Fruit fly (Drosophila melanogaster): ENCODE measurements around the gene Svil.

Svil gene

DNA sequence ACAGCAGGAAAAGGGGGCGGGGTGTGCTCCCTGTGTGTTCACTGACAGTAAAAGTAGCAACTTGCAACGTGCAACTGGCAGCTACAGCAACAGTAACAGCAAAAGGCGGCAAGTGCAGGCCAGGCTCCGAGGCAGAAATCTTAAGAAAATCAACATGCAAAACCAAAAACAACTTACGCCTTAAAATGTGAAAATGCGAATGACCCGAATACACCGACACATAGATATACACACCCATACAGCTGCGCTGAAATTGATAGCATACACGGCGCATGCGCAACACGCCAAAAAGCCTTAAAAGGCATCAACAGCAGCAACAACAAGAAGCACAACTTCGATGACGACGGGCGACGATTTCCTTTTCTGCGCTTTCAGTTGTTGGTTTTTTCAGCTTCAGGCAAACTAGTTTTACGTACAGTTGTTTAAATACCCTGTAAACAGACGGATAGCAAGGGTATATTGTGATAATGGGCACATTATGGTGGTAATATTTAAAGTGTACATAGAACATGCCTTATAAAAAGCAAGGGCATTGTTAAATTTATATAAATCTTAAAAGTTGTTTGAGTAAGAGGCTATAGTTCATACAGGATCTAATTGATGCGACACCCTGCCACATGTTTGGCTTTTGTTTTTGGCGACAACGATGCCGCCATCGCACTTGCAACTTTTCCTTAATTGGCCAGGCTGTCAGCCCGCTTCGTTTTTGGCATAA, 95.0 kb downstream of the Svil start (continued):
- TF ChIP-seq cyc (GFP tag; optimal IDR thresholded peaks at IDR 0.05) (peak; percentile 81), Eip78C (GFP tag) (peak; percentile 99), Hr38 (GFP tag; optimal IDR thresholded peaks at IDR 0.05) (peak; percentile 19), spab (GFP tag; optimal IDR thresholded peaks at IDR 0.05) (peak; percentile 76), Sox14 (GFP tag; optimal IDR thresholded peaks at IDR 0.05) (peak; percentile 85), vri (GFP tag; optimal IDR thresholded peaks at IDR 0.05) (peak; percentile 50), lz (GFP tag; optimal IDR thresholded peaks at IDR 0.05) (peak; percentile 80), Gug (GFP tag; IDR thresholded peaks at IDR 0.05) (peak; percentile 75), eg (GFP tag; IDR thresholded peaks at IDR 0.05) (peak; percentile 97), CG3919 (GFP tag; optimal IDR thresholded peaks at IDR 0.05) (peak; percentile 95), CG6854 (GFP tag; optimal IDR thresholded peaks at IDR 0.05) (peak; percentile 35), Hr39 (GFP tag; optimal IDR thresholded peaks at IDR 0.05) (peak; percentile 59), Eip75B (GFP tag; optimal IDR thresholded peaks at IDR 0.05) (peak; percentile 79), CG16779 (tag; optimal IDR thresholded peaks at IDR 0.05) (peak; percentile 77), topi (GFP tag; optimal IDR thresholded peaks at IDR 0.05) (peak; percentile 86), CG3032 (tag; optimal IDR thresholded peaks at IDR 0.05) (peak; percentile 78), net (GFP tag; optimal IDR thresholded peaks at IDR 0.05) (peak; percentile 88), CG10631 (GFP tag; optimal IDR thresholded peaks at IDR 0.05) (peak; percentile 81), Lpt (GFP tag; optimal IDR thresholded peaks at IDR 0.05) (peak; percentile 92), CG11902 (GFP tag; optimal IDR thresholded peaks at IDR 0.05) (peak; percentile 87), dsx (GFP tag; optimal IDR thresholded peaks at IDR 0.05; ENCODE audit: poor library complexity, severe bottlenecking) (peak; percentile 72), fd59A (GFP tag; optimal IDR thresholded peaks at IDR 0.05) (peak; percentile 60), fkh (GFP tag; optimal IDR thresholded peaks at IDR 0.05) (no peak), OdsH (GFP tag; optimal IDR thresholded peaks at IDR 0.05) (peak; percentile 92), CG32006 (GFP tag; optimal IDR thresholded peaks at IDR 0.05) (peak; percentile 95)

DNA sequence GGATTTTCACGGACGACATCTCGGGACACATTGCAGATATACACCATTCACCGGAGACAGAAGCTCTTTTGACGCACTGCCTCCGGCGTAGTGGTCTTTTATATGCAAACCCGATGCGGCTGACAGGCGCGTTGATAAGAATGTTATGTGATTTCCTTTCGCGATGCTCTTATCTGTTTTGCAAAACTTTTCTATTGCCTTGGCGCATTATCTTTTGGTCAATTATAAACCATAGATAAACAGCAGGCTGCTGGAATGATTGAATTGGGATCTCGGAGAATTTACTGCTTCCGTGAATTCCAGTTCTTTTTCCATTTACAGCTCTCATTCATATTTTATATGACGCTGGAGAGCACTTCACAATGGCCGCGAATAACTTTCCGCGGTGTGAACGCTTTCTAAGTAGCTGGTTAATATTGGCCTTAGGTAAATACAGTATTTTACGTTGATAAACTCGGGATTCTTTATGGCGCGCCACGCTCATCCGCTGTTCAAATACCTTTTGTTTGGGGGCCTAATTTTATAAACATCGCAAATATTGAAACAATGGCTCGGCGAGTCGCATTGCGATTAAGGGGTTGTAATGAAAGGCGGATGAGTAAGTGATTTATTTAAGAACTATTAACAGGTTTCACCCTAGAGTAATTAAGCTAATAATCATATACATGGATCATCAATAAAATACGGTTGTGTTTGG, 98.3 kb downstream of the Svil start, which contains the start of gene CG16762:
Gene CG16762 (minus strand): TSS at position 51 of the 697 bp plus-strand sequence.
- TF ChIP-seq fkh (GFP tag; optimal IDR thresholded peaks at IDR 0.05) = peak; percentile 94
- no peak for TF ChIP-seq CG3919 (GFP tag; optimal IDR thresholded peaks at IDR 0.05)
- peak; percentile 59 for TF ChIP-seq vri (GFP tag; optimal IDR thresholded peaks at IDR 0.05)

DNA sequence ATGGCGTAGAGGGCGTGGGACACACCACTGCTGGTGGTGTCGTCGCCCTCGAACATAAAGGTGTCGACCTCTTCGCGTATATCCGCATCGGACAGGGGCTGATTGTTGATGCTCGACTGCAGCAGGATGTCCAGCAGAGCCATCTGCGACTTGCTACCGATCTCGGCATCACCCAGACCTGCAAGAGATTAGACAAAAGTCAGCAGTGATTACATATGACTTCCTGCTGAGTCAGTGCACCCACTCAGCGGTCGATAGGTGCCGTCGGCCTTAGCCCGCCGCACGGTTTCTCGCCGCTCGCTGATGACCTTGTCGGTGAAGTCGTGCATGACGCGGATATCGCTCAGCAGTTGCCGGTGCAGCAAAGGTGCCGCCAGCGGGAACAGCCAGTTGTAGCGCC, 99.5 kb downstream of the Svil start:
- TF ChIP-seq dsx (GFP tag; optimal IDR thresholded peaks at IDR 0.05; ENCODE audit: poor library complexity, severe bottlenecking) (no peak), CG31627 (GFP tag; optimal IDR thresholded peaks at IDR 0.05) (no peak), CG3032 (tag; optimal IDR thresholded peaks at IDR 0.05) (no peak), topi (GFP tag; optimal IDR thresholded peaks at IDR 0.05) (no peak), fd85E (GFP tag; optimal IDR thresholded peaks at IDR 0.05) (no peak), CG11294 (GFP tag; IDR thresholded peaks at IDR 0.05) (no peak)

DNA sequence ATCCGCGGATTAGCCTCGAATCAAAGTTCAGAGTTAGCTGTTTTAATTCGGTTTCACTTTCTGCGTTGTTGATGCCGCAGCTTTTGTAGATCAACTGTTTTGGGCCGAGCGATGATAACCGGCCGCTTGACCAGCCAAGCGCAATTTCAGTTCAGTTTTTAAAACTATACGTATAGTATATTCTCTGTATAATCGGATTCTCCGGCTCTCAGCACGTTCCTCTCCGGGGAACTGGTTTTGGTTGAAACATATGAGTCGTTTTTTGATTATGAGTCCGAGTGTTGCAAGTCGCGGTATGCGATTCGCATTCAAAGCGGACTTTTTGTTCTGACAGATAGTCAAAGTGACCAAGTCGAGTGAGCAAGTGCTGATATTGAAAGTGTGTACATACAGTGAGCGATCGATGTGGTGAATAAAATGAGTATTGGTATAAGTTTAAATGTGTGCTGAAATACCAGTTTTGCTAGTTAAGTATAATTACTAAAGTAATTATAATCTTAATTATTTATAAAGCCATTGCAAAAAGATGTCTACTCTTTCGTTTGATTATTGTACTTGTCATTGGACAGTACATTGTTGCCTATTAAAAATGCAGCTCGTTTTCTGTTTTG, 101.0 kb downstream of the Svil start, which contains the start of gene Cyp4d20:
Gene Cyp4d20 (minus strand): TSS at position 100 of the 611 bp plus-strand sequence.
- TF ChIP-seq CG16779 (tag; optimal IDR thresholded peaks at IDR 0.05) (no peak), acj6 (GFP tag; optimal IDR thresholded peaks at IDR 0.05) (no peak), CG8632 (GFP tag; optimal IDR thresholded peaks at IDR 0.05) (no peak), Hr38 (GFP tag; optimal IDR thresholded peaks at IDR 0.05) (no peak), CG6276 (GFP tag; optimal IDR thresholded peaks at IDR 0.05) (peak; percentile 6), CG31627 (GFP tag; optimal IDR thresholded peaks at IDR 0.05) (no peak), CG8319 (GFP tag; optimal IDR thresholded peaks at IDR 0.05) (no peak), CG9139 (GFP tag; optimal IDR thresholded peaks at IDR 0.05) (no peak), vri (GFP tag; optimal IDR thresholded peaks at IDR 0.05) (no peak), Sox102F (GFP tag; optimal IDR thresholded peaks at IDR 0.05) (no peak), topi (GFP tag; optimal IDR thresholded peaks at IDR 0.05) (no peak), CG10631 (GFP tag; optimal IDR thresholded peaks at IDR 0.05) (no peak), CG15336 (GFP tag; IDR thresholded peaks at IDR 0.05) (peak; percentile 41; the same call in 1 of the 2 replicates), dsx (GFP tag; optimal IDR thresholded peaks at IDR 0.05; ENCODE audit: poor library complexity, severe bottlenecking) (peak; percentile 57), salr (GFP tag; optimal IDR thresholded peaks at IDR 0.05) (no peak), svp (GFP tag) (peak; percentile 74), Met (GFP tag; optimal IDR thresholded peaks at IDR 0.05) (no peak), CG1621 (tag; optimal IDR thresholded peaks at IDR 0.05) (no peak), CG6792 (GFP tag; optimal IDR thresholded peaks at IDR 0.05) (no peak), CG6854 (GFP tag; optimal IDR thresholded peaks at IDR 0.05) (no peak), Hr4 (GFP tag; optimal IDR thresholded peaks at IDR 0.05) (no peak), Blimp-1 (GFP tag; optimal IDR thresholded peaks at IDR 0.05) (no peak), Gug (GFP tag; IDR thresholded peaks at IDR 0.05) (peak; percentile 34; the same call in 1 of the 2 replicates)
